Fruit fly (Drosophila melanogaster): Measurements from ENCODE around the gene CG31510.

Gene CG31510

dm6 chr3R:25074558-25074964 is 48.2 kb downstream of the CG31510 start, which contains the start of the genes shams and CG11920 (continued):
- no peak for TF ChIP-seq CG33557 (GFP tag; optimal IDR thresholded peaks at IDR 0.05)
- no peak for TF ChIP-seq gce (GFP tag; IDR thresholded peaks at IDR 0.05)
- TF ChIP-seq Nf-YB (GFP tag; optimal IDR thresholded peaks at IDR 0.05) = peak; percentile 24
- TF ChIP-seq cg (GFP tag; optimal IDR thresholded peaks at IDR 0.05) = peak; percentile 16
- TF ChIP-seq Side (GFP tag; optimal IDR thresholded peaks at IDR 0.05) = no peak
- TF ChIP-seq kay (GFP tag; optimal IDR thresholded peaks at IDR 0.05) = no peak
- no peak for TF ChIP-seq jing (GFP tag; optimal IDR thresholded peaks at IDR 0.05)
- peak; percentile 45 for TF ChIP-seq twi (tag; optimal IDR thresholded peaks at IDR 0.05)
- TF ChIP-seq CG14667 (GFP tag; IDR thresholded peaks at IDR 0.05) = no peak
- no peak for TF ChIP-seq CG15479 (GFP tag; optimal IDR thresholded peaks at IDR 0.05)
- TF ChIP-seq CG8281 (tag; optimal IDR thresholded peaks at IDR 0.05) = no peak
- TF ChIP-seq TFAM (GFP tag; optimal IDR thresholded peaks at IDR 0.05) = no peak
- TF ChIP-seq CG42726 (GFP tag; IDR thresholded peaks at IDR 0.05; ENCODE audit: partially characterized antibody) = no peak
- TF ChIP-seq CG2712 (tag; optimal IDR thresholded peaks at IDR 0.05) = peak; percentile 58
- no peak for TF ChIP-seq CG12071 (GFP tag; optimal IDR thresholded peaks at IDR 0.05)
- no peak for TF ChIP-seq Hmx (GFP tag; optimal IDR thresholded peaks at IDR 0.05)
- no peak for TF ChIP-seq CG6854 (GFP tag; optimal IDR thresholded peaks at IDR 0.05)
- no peak for TF ChIP-seq Oli (tag; optimal IDR thresholded peaks at IDR 0.05)
- no peak for TF ChIP-seq fd102C (GFP tag; optimal IDR thresholded peaks at IDR 0.05)
- no peak for TF ChIP-seq Sin3A (optimal IDR thresholded peaks at IDR 0.05)
- no peak for TF ChIP-seq Trl (optimal IDR thresholded peaks at IDR 0.05)
- no peak for TF ChIP-seq Trl (GFP tag; optimal IDR thresholded peaks at IDR 0.05)
- TF ChIP-seq dm (GFP tag; optimal IDR thresholded peaks at IDR 0.05) = peak; percentile 80
- TF ChIP-seq CG8089 (GFP tag; optimal IDR thresholded peaks at IDR 0.05) = no peak
- no peak for TF ChIP-seq CG12769 (tag; optimal IDR thresholded peaks at IDR 0.05)
- no peak for TF ChIP-seq seq (GFP tag; IDR thresholded peaks at IDR 0.05)
- no peak for TF ChIP-seq CG17328 (GFP tag; IDR thresholded peaks at IDR 0.05)
- peak; percentile 98 for TF ChIP-seq CG1603 (tag; optimal IDR thresholded peaks at IDR 0.05)
- TF ChIP-seq bowl (GFP tag; IDR thresholded peaks at IDR 0.05) = no peak
- TF ChIP-seq ind (GFP tag; optimal IDR thresholded peaks at IDR 0.05) = no peak
- TF ChIP-seq CG3407 (GFP tag; optimal IDR thresholded peaks at IDR 0.05) = no peak
- TF ChIP-seq CG4730 (GFP tag; IDR thresholded peaks at IDR 0.05) = no peak
- no peak for TF ChIP-seq CG31388 (GFP tag; optimal IDR thresholded peaks at IDR 0.05)
- TF ChIP-seq CG15073 (GFP tag; optimal IDR thresholded peaks at IDR 0.05) = no peak
- TF ChIP-seq CG30431 (GFP tag; optimal IDR thresholded peaks at IDR 0.05) = no peak
- TF ChIP-seq CG15601 (tag; optimal IDR thresholded peaks at IDR 0.05) = peak; percentile 42
- TF ChIP-seq CG3847 (GFP tag; IDR thresholded peaks at IDR 0.05) = no peak
- no peak for TF ChIP-seq gcm2 (GFP tag; optimal IDR thresholded peaks at IDR 0.05)
- peak; percentile 3 for TF ChIP-seq Spps (tag; optimal IDR thresholded peaks at IDR 0.05)
- no peak for TF ChIP-seq Lim3 (GFP tag; IDR thresholded peaks at IDR 0.05)
- no peak for TF ChIP-seq CG2889 (GFP tag; IDR thresholded peaks at IDR 0.05)
- no peak for TF ChIP-seq fu2 (GFP tag; optimal IDR thresholded peaks at IDR 0.05)
- no peak for TF ChIP-seq CG2202 (tag; optimal IDR thresholded peaks at IDR 0.05)
- no peak for TF ChIP-seq ci (GFP tag; IDR thresholded peaks at IDR 0.05)
- TF ChIP-seq ftz-f1 (GFP tag; optimal IDR thresholded peaks at IDR 0.05) = no peak
- no peak for TF ChIP-seq Hr3 (GFP tag; optimal IDR thresholded peaks at IDR 0.05)
- no peak for TF ChIP-seq Dad (GFP tag; optimal IDR thresholded peaks at IDR 0.05)
- TF ChIP-seq CG30403 (GFP tag; optimal IDR thresholded peaks at IDR 0.05) = peak; percentile 29
- no peak for TF ChIP-seq NFAT (GFP tag; IDR thresholded peaks at IDR 0.05)
- TF ChIP-seq sisA (GFP tag; IDR thresholded peaks at IDR 0.05) = no peak
- 0 out of 3 replicates have a peak, but pooled peaks have one; percentile 39 for TF ChIP-seq CG6791 (GFP tag; IDR thresholded peaks at IDR 0.05; ENCODE audit: partially characterized antibody)
- peak; percentile 39; the same call in 1 of the 3 replicates for TF ChIP-seq CG7963 (GFP tag; IDR thresholded peaks at IDR 0.05; ENCODE audit: partially characterized antibody)
- TF ChIP-seq E2f1 (GFP tag; IDR thresholded peaks at IDR 0.05) = no peak
